Worm (Caenorhabditis elegans) whole organism, midembryonic: ENCODE results near the gene tbc-20.

Source experiments
- T22C8.4 ChIP-seq: fragments of 200-800 bp; sonication (Bioruptor generic); IDR thresholded peaks from 2 replicates; pipeline ENCODE4 v1.3.6; 2022; ENCODE audit warnings: missing genetic modification characterization, missing compliant biosample characterization
- cog-1 ChIP-seq: sonication (generic microtip); optimal IDR thresholded peaks from 2 replicates; lab custom pipeline; 2016; ENCODE audit warnings: missing genetic modification characterization, missing compliant biosample characterization

- TF ChIP-seq T22C8.4 (GFP tag; lab: Robert Waterston, UW) (no peak), cog-1 (tag; lab: Kevin White, UChicago) (no peak)
Observed at ce11 chrII:14844253-14844652, 46.0 kb downstream of the tbc-20 start.
